Worm (Caenorhabditis elegans) whole organism, mixed stage, embryonic: ENCODE measurements around the gene D1014.4.

Experiments used
- M03D4.4 ChIP-seq: sonication (generic microtip); optimal IDR thresholded peaks from 2 replicates; lab custom pipeline; 2017; ENCODE audit warnings: mild to moderate bottlenecking, missing genetic modification characterization, missing compliant biosample characterization
- bed-3 ChIP-seq: fragments of 200-800 bp; sonication (Bioruptor generic); optimal IDR thresholded peaks from 3 replicates; lab custom pipeline; 2018; ENCODE audit warnings: mild to moderate bottlenecking, missing genetic modification characterization, moderate library complexity, missing compliant biosample characterization
- blmp-1 ChIP-seq: fragments of 150-350 bp; optimal IDR thresholded peaks from 2 replicates; lab custom pipeline; 2014; ENCODE audit warnings: missing biosample characterization, missing genetic modification characterization
- ceh-39 ChIP-seq: fragments of 150-350 bp; optimal IDR thresholded peaks from 2 replicates; lab custom pipeline; 2014; ENCODE audit warnings: missing biosample characterization, missing genetic modification characterization
- ceh-43 ChIP-seq: fragments of 200-800 bp; sonication (Bioruptor generic); optimal IDR thresholded peaks from 2 replicates; lab custom pipeline; 2018; ENCODE audit warnings: mild to moderate bottlenecking, missing genetic modification characterization, moderate library complexity, missing compliant biosample characterization
- ceh-83 ChIP-seq: fragments of 200-800 bp; sonication (Bioruptor generic); optimal IDR thresholded peaks from 2 replicates; lab custom pipeline; 2018; ENCODE audit warnings: mild to moderate bottlenecking, missing genetic modification characterization, missing compliant biosample characterization
- cnd-1 ChIP-seq: fragments of 200-800 bp; sonication (Bioruptor generic); optimal IDR thresholded peaks from 2 replicates; lab custom pipeline; 2018; ENCODE audit warnings: mild to moderate bottlenecking, missing genetic modification characterization, missing compliant biosample characterization
- drap-1 ChIP-seq: fragments of 200-800 bp; sonication (Bioruptor generic); optimal IDR thresholded peaks from 3 replicates; lab custom pipeline; 2018; ENCODE audit warnings: mild to moderate bottlenecking, missing genetic modification characterization, missing compliant biosample characterization
- elt-1 ChIP-seq: sonication (generic microtip); optimal IDR thresholded peaks from 2 replicates; lab custom pipeline; 2017; ENCODE audit warnings: missing genetic modification characterization, mild to moderate bottlenecking, missing compliant biosample characterization, antibody characterized with exemption, moderate library complexity, borderline replicate concordance; ENCODE audit not compliant: insufficient read depth
- elt-3 ChIP-seq: fragments of 150-350 bp; optimal IDR thresholded peaks from 2 replicates; lab custom pipeline; 2014; ENCODE audit warnings: missing biosample characterization, missing genetic modification characterization
- flh-1 ChIP-seq: fragments of 200-800 bp; sonication (Bioruptor generic); optimal IDR thresholded peaks from 2 replicates; lab custom pipeline; 2018; ENCODE audit warnings: mild to moderate bottlenecking, missing genetic modification characterization, moderate library complexity, missing compliant biosample characterization
- ham-2 ChIP-seq: fragments of 200-800 bp; sonication (Bioruptor generic); optimal IDR thresholded peaks from 2 replicates; lab custom pipeline; 2018; ENCODE audit warnings: mild to moderate bottlenecking, missing genetic modification characterization, missing compliant biosample characterization
- hlh-1 ChIP-seq: fragments of 150-350 bp; optimal IDR thresholded peaks from 2 replicates; lab custom pipeline; 2014; ENCODE audit warnings: missing biosample characterization, missing genetic modification reagents, missing genetic modification characterization
- lin-32 ChIP-seq: fragments of 200-800 bp; sonication (Bioruptor generic); optimal IDR thresholded peaks from 2 replicates; lab custom pipeline; 2018; ENCODE audit warnings: mild to moderate bottlenecking, missing genetic modification characterization, missing compliant biosample characterization
- lsy-2 ChIP-seq: fragments of 150-350 bp; optimal IDR thresholded peaks from 2 replicates; lab custom pipeline; 2014; ENCODE audit warnings: missing biosample characterization, missing genetic modification characterization
- mab-5 ChIP-seq: fragments of 150-350 bp; optimal IDR thresholded peaks from 2 replicates; lab custom pipeline; 2014; ENCODE audit warnings: missing biosample characterization, missing genetic modification characterization
- mep-1 ChIP-seq: fragments of 150-350 bp; optimal IDR thresholded peaks from 2 replicates; lab custom pipeline; 2017; ENCODE audit warnings: missing biosample characterization, missing genetic modification reagents, missing genetic modification characterization, inconsistent platforms
- mls-2 ChIP-seq: sonication (generic microtip); optimal IDR thresholded peaks from 2 replicates; lab custom pipeline; 2016; ENCODE audit warnings: mild to moderate bottlenecking, missing genetic modification characterization, moderate library complexity, missing compliant biosample characterization
- nhr-12 ChIP-seq: fragments of 150-350 bp; optimal IDR thresholded peaks from 2 replicates; lab custom pipeline; 2014; ENCODE audit warnings: missing biosample characterization, missing genetic modification characterization
- nhr-2 ChIP-seq: fragments of 150-350 bp; optimal IDR thresholded peaks from 2 replicates; lab custom pipeline; 2014; ENCODE audit warnings: missing biosample characterization, missing genetic modification characterization
- nhr-237 ChIP-seq: fragments of 150-350 bp; optimal IDR thresholded peaks from 2 replicates; lab custom pipeline; 2014; ENCODE audit warnings: missing biosample characterization, missing genetic modification characterization
- nhr-28 ChIP-seq: fragments of 150-350 bp; optimal IDR thresholded peaks from 2 replicates; lab custom pipeline; 2014; ENCODE audit warnings: missing biosample characterization, missing genetic modification characterization
- pha-4 ChIP-seq: fragments of 150-350 bp; optimal IDR thresholded peaks from 2 replicates; lab custom pipeline; 2018; ENCODE audit warnings: missing biosample characterization, missing genetic modification reagents, missing genetic modification characterization
- sem-2 ChIP-seq: fragments of 200-800 bp; sonication (Bioruptor generic); optimal IDR thresholded peaks from 2 replicates; lab custom pipeline; 2018; ENCODE audit warnings: mild to moderate bottlenecking, missing genetic modification characterization, missing compliant biosample characterization
- snpc-4 ChIP-seq: fragments of 150-350 bp; optimal IDR thresholded peaks from 2 replicates; lab custom pipeline; 2014; ENCODE audit warnings: missing biosample characterization, missing genetic modification characterization
- sptf-1 ChIP-seq: sonication (generic microtip); optimal IDR thresholded peaks from 2 replicates; lab custom pipeline; 2017; ENCODE audit warnings: mild to moderate bottlenecking, missing genetic modification characterization, moderate library complexity, missing compliant biosample characterization
- tbx-8 ChIP-seq: fragments of 200-800 bp; sonication (Bioruptor generic); optimal IDR thresholded peaks from 2 replicates; lab custom pipeline; 2018; ENCODE audit warnings: mild to moderate bottlenecking, missing genetic modification characterization, moderate library complexity, missing compliant biosample characterization
- unc-39 ChIP-seq: fragments of 150-350 bp; optimal IDR thresholded peaks from 2 replicates; lab custom pipeline; 2014; ENCODE audit warnings: missing biosample characterization, missing genetic modification characterization
- unc-62 ChIP-seq: fragments of 150-350 bp; optimal IDR thresholded peaks from 2 replicates; lab custom pipeline; 2014; ENCODE audit warnings: missing biosample characterization, missing genetic modification reagents, missing genetic modification characterization
- zip-8 ChIP-seq: fragments of 150-350 bp; optimal IDR thresholded peaks from 2 replicates; lab custom pipeline; 2014; ENCODE audit warnings: missing biosample characterization, missing genetic modification characterization
- ztf-11 ChIP-seq: fragments of 150-350 bp; optimal IDR thresholded peaks from 2 replicates; lab custom pipeline; 2014; ENCODE audit warnings: missing biosample characterization, missing genetic modification characterization

Gene D1014.4

ce11 chrV:8102960-8103359 is 30.1 kb upstream of the D1014.4 start, which contains the start of gene str-90:
TSS of gene str-90 (plus strand) at chrV:8103260.
- no peak for TF ChIP-seq ceh-43 (GFP tag; lab: Kevin White, UChicago)
- no peak for TF ChIP-seq elt-3 (tag; lab: Kevin White, UChicago)
- TF ChIP-seq nhr-28 (tag; lab: Kevin White, UChicago), result no peak

ce11 chrV:8104473-8104872 is 28.6 kb upstream of the D1014.4 start, which contains the start of gene srlf-16:
TSS of gene srlf-16 (plus strand) at chrV:8104773.
- no peak for TF ChIP-seq sptf-1 (tag; lab: Kevin White, UChicago)
- no peak for TF ChIP-seq nhr-2 (tag; lab: Kevin White, UChicago)
- no peak for TF ChIP-seq ceh-39 (tag; lab: Kevin White, UChicago)
- TF ChIP-seq ceh-43 (GFP tag; lab: Kevin White, UChicago), result no peak
- TF ChIP-seq ztf-11 (tag; lab: Kevin White, UChicago), result no peak
- TF ChIP-seq lin-32 (GFP tag; lab: Kevin White, UChicago), result no peak
- no peak for TF ChIP-seq elt-3 (tag; lab: Kevin White, UChicago)
- no peak for TF ChIP-seq cnd-1 (tag; lab: Kevin White, UChicago)
- no peak for TF ChIP-seq M03D4.4 (tag; lab: Kevin White, UChicago)
- TF ChIP-seq sem-2 (GFP tag; lab: Kevin White, UChicago), result no peak
- TF ChIP-seq unc-62, result no peak

ce11 chrV:8108670-8109069 is 24.4 kb upstream of the D1014.4 start, which contains the start of gene myo-5:
TSS of gene myo-5 (plus strand) at chrV:8108970.
- TF ChIP-seq snpc-4 (tag; lab: Kevin White, UChicago) (no peak), hlh-1 (tag; lab: Kevin White, UChicago) (no peak), elt-3 (tag; lab: Kevin White, UChicago) (no peak), ceh-39 (tag; lab: Kevin White, UChicago) (no peak), nhr-237 (tag; lab: Kevin White, UChicago) (no peak), sptf-1 (tag; lab: Kevin White, UChicago) (no peak), ceh-83 (no peak), ham-2 (GFP tag; lab: Kevin White, UChicago) (no peak), lin-32 (GFP tag; lab: Kevin White, UChicago) (no peak), M03D4.4 (tag; lab: Kevin White, UChicago) (no peak), zip-8 (tag; lab: Kevin White, UChicago) (no peak), tbx-8 (no peak), blmp-1 (tag; lab: Kevin White, UChicago) (no peak), ztf-11 (tag; lab: Kevin White, UChicago) (no peak), cnd-1 (tag; lab: Kevin White, UChicago) (no peak), pha-4 (tag; lab: Kevin White, UChicago) (no peak)

- TF ChIP-seq lsy-2 (tag; lab: Kevin White, UChicago), result no peak
- TF ChIP-seq nhr-237 (tag; lab: Kevin White, UChicago), result peak; percentile 4
Observed at ce11 chrV:8110816-8111215, 22.2 kb upstream of the D1014.4 start.

ce11 chrV:8114542-8114941 is 18.5 kb upstream of the D1014.4 start:
- TF ChIP-seq ceh-83, result no peak
- no peak for TF ChIP-seq nhr-12
- no peak for TF ChIP-seq bed-3
- TF ChIP-seq flh-1, result no peak
- no peak for TF ChIP-seq blmp-1 (tag; lab: Kevin White, UChicago)
- TF ChIP-seq mls-2 (tag; lab: Kevin White, UChicago), result no peak
- TF ChIP-seq hlh-1 (tag; lab: Kevin White, UChicago), result no peak
- no peak for TF ChIP-seq ceh-39 (tag; lab: Kevin White, UChicago)
- TF ChIP-seq elt-1, result no peak

- TF ChIP-seq mls-2 (tag; lab: Kevin White, UChicago), result no peak
- no peak for TF ChIP-seq elt-3 (tag; lab: Kevin White, UChicago)
- no peak for TF ChIP-seq mab-5
- TF ChIP-seq unc-39, result no peak
- no peak for TF ChIP-seq drap-1 (GFP tag; lab: Kevin White, UChicago)
- TF ChIP-seq blmp-1 (tag; lab: Kevin White, UChicago), result no peak
- no peak for TF ChIP-seq M03D4.4 (tag; lab: Kevin White, UChicago)
- TF ChIP-seq mep-1 (tag; lab: Kevin White, UChicago), result no peak
- TF ChIP-seq ztf-11 (tag; lab: Kevin White, UChicago), result no peak
- TF ChIP-seq nhr-28 (tag; lab: Kevin White, UChicago), result no peak
- TF ChIP-seq sem-2 (GFP tag; lab: Kevin White, UChicago), result no peak
- TF ChIP-seq ceh-83, result no peak
Observed at ce11 chrV:8117964-8118363, 15.1 kb upstream of the D1014.4 start, which contains the start of gene D1014.7. TSS of gene D1014.7 (plus strand) at chrV:8118264.
